Comparison of ENCODE assay signal across 3 worm cellular contexts in the genomic region with DNA sequence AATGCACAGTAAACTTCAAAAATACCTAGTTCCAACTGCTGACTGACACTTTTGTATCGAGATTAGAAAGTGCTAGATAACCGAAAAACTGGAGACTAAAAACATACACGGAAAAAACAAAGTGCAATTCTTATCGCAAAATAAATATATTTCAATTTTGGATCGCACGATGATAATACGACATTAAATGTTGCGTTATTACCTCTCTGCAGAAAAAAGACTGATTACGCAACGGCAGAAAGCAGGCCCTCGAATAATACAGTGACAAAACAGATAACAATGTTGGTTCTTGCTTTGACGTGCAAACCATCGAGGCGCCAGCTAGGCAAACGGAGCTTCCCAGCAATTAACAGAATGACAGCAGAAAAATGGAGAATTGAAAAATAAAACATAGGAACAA.
A peak's percentile ranks its signal among the peaks of the same experiment; 100 is the strongest.
TF ChIP-seq lines count a peak whose summit lies in the region.

No protein-coding gene starts in this region.

TF ChIP-seq in whole organism, L1 larva, 84 proteins besides CTCF, POLR2A, EP300 and RAD21 (continued from another document):
- TF ChIP-seq nhr-20 (tag; optimal IDR thresholded peaks at IDR 0.05; lab: Kevin White, UChicago): peak; percentile 14
- no peak for TF ChIP-seq ztf-11 (tag; optimal IDR thresholded peaks at IDR 0.05; lab: Kevin White, UChicago)
- TF ChIP-seq lin-35 (GFP tag; optimal IDR thresholded peaks at IDR 0.05; lab: Kevin White, UChicago): peak in 1 of 2 experiments; percentile 42
- TF ChIP-seq elt-2 (tag; optimal IDR thresholded peaks at IDR 0.05; lab: Kevin White, UChicago): peak; percentile 98
- TF ChIP-seq nhr-11 (tag; optimal IDR thresholded peaks at IDR 0.05; lab: Kevin White, UChicago): no peak
TF ChIP-seq in whole organism, L1 larva: peak in this region for 8.

TF ChIP-seq in whole organism, L2 larva, 48 proteins besides CTCF, POLR2A, EP300 and RAD21 (continued from another document):
- TF ChIP-seq lsy-2 (tag; optimal IDR thresholded peaks at IDR 0.05; lab: Kevin White, UChicago) (peak in 1 of 2 experiments; percentile 2), fos-1 (tag; optimal IDR thresholded peaks at IDR 0.05; lab: Kevin White, UChicago) (peak; percentile 91)

TF ChIP-seq in whole organism, L4 larva, 104 proteins besides CTCF, POLR2A, EP300 and RAD21 (continued from another document):
- TF ChIP-seq ztf-7 (tag; optimal IDR thresholded peaks at IDR 0.05; lab: Kevin White, UChicago) (peak; percentile 1), mdl-1 (tag; optimal IDR thresholded peaks at IDR 0.05; lab: Kevin White, UChicago) (peak in 1 of 2 experiments; percentile 36), aha-1 (tag; lab: Kevin White, UChicago) (peak; percentile 46), T20F7.1 (GFP tag; optimal IDR thresholded peaks at IDR 0.05; lab: Kevin White, UChicago) (peak; percentile 55), F10B5.3 (tag; optimal IDR thresholded peaks at IDR 0.05; lab: Kevin White, UChicago) (no peak), mep-1 (tag; optimal IDR thresholded peaks at IDR 0.05; lab: Kevin White, UChicago) (peak; percentile 52), unc-62 (GFP tag; optimal IDR thresholded peaks at IDR 0.05 in 1 of 2; lab: Kevin White, UChicago) (peak in 1 of 2 experiments; percentile 50), unc-62 (tag; optimal IDR thresholded peaks at IDR 0.05; lab: Kevin White, UChicago) (no peak), nhr-77 (tag; optimal IDR thresholded peaks at IDR 0.05; lab: Kevin White, UChicago) (peak; percentile 81), daf-8 (GFP tag; IDR thresholded peaks at IDR 0.05; lab: Robert Waterston, UW) (no peak), hlh-11 (tag; optimal IDR thresholded peaks at IDR 0.05; lab: Kevin White, UChicago) (peak; percentile 92), nhr-102 (tag; optimal IDR thresholded peaks at IDR 0.05; lab: Kevin White, UChicago) (peak; percentile 81), dve-1 (tag; optimal IDR thresholded peaks at IDR 0.05; lab: Kevin White, UChicago; ENCODE audit: insufficient read depth) (peak; percentile 96), nhr-28 (tag; optimal IDR thresholded peaks at IDR 0.05; lab: Kevin White, UChicago) (peak; percentile 89), tra-1 (GFP tag; IDR thresholded peaks at IDR 0.05; lab: Robert Waterston, UW) (peak; percentile 94), ztf-11 (tag; optimal IDR thresholded peaks at IDR 0.05; lab: Kevin White, UChicago) (no peak), F26F4.8 (GFP tag; conservative IDR thresholded peaks at IDR 0.05; lab: Robert Waterston, UW) (no peak), daf-16 (GFP tag; optimal IDR thresholded peaks at IDR 0.05; lab: Kevin White, UChicago) (peak in 1 of 2 experiments; percentile 78), daf-16 (tag; optimal IDR thresholded peaks at IDR 0.05; lab: Kevin White, UChicago) (peak; percentile 99), nhr-76 (tag; optimal IDR thresholded peaks at IDR 0.05; lab: Kevin White, UChicago) (no peak), arid-1 (GFP tag; conservative IDR thresholded peaks at IDR 0.05; lab: Robert Waterston, UW) (no peak), ZK337.2 (GFP tag; IDR thresholded peaks at IDR 0.05; lab: Robert Waterston, UW) (no peak), ceh-62 (tag; optimal IDR thresholded peaks at IDR 0.05; lab: Kevin White, UChicago) (no peak), gei-8 (GFP tag; optimal IDR thresholded peaks at IDR 0.05; lab: Kevin White, UChicago) (peak; percentile 90)
